Fruit fly (Drosophila melanogaster) whole organism, wandering third instar larva: ENCODE data around the gene Tdg.

Source experiments
- CrebA ChIP-seq: fragments of 200-800 bp; sonication (Bioruptor generic); optimal IDR thresholded peaks from 2 replicates; lab custom pipeline; 2016; ENCODE audit warnings: missing biosample characterization, mild to moderate bottlenecking, missing genetic modification characterization, borderline replicate concordance
- Hr83 ChIP-seq: fragments of 200-300 bp; sonication (Bioruptor generic); optimal IDR thresholded peaks from 2 replicates; lab custom pipeline; 2016; ENCODE audit warnings: missing biosample characterization, mild to moderate bottlenecking, missing genetic modification characterization, moderate library complexity; ENCODE audit not compliant: poor library complexity, severe bottlenecking
- N ChIP-seq: fragments of >200 bp; optimal IDR thresholded peaks from 2 replicates; lab custom pipeline; 2018; ENCODE audit warnings: missing biosample characterization, missing external identifiers, missing genetic modification characterization
- pan ChIP-seq: fragments of >200 bp; optimal IDR thresholded peaks from 2 replicates; lab custom pipeline; 2017
- sage ChIP-seq: fragments of 200-800 bp; sonication (Bioruptor generic); optimal IDR thresholded peaks from 2 replicates; lab custom pipeline; 2016; ENCODE audit warnings: missing biosample characterization, mild to moderate bottlenecking, missing genetic modification characterization

DNA sequence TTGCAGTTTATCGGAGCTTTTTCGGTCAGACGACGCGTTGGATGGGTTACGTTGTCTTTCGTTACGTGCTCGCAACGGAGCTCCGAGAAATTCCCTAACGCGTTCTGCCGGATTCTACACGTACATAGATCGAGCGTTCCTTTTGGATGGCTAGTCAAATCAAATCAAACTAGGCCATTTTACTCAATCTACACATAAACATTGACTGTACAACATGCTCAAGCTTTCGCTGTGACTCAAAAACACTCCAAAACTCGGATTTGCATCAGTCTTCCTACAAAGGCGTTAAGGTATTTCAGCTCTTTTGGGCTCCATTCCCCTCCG is 187 bp upstream of the Tdg start, which contains the start of gene Pur-alpha:
- no peak for TF ChIP-seq sage
- TF ChIP-seq CrebA (GFP tag; lab: Kevin White, UChicago): no peak
- no peak for TF ChIP-seq N (GFP tag; lab: Kevin White, UChicago)
- TF ChIP-seq pan (lab: Kevin White, UChicago): no peak
- TF ChIP-seq Hr83 (GFP tag; lab: Kevin White, UChicago): no peak
